Worm (Caenorhabditis elegans): Measurements from ENCODE around the gene otpl-5.
A peak's percentile ranks its signal among the peaks of the same experiment; 100 is the strongest.

Gene otpl-5

DNA sequence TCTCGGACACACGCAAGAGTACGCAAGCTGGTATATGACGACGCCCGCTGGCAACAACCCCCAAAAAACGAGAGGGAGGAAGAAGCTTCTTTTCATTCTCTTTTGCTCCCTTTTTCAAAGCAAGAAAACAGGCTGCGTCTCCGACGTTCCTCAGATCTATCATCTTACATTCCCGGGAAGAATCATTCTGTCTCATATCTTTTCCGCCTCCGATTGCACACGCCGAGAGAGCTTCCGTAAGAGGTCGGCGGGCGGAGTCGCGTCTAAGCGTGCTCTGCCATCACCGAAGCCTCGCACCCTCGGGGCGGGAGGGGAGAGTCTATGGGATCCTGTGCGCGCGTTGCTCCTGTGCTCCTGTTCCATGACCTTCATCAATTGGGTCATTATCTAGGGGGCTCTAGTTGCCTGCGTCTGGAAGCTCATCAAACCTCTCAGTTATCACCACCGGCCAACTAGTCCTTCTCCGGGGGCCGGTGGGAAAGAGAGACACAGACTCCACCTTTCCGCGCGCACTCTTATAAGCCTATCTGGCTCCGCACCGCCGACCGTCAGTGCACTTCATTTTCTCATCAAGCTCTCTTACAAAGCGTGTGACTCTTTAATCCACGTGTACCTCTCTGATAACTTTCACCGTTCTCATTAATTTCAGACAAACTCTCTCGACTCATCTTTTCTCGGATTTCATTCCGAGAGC lies 16.4 kb downstream of the otpl-5 start, which contains the start of the genes slc-17.8 and asns-1:
TSS of gene slc-17.8 (minus strand) at position 51 of the 694 bp plus-strand sequence.
TSS of gene asns-1 (plus strand) at position 644 of the 694 bp plus-strand sequence.
- TF ChIP-seq pbrm-1 (GFP tag; IDR thresholded peaks at IDR 0.05) (no peak), ztf-3 (GFP tag; optimal IDR thresholded peaks at IDR 0.05) (no peak), F10E7.11 (tag; optimal IDR thresholded peaks at IDR 0.05) (no peak), egrh-3 (GFP tag; IDR thresholded peaks at IDR 0.05) (peak; percentile 69; the same call in 1 of the 2 replicates), Y67H2A.10 (GFP tag; conservative IDR thresholded peaks at IDR 0.05) (no peak), zfh-2 (GFP tag; conservative IDR thresholded peaks at IDR 0.05) (peak; percentile 84), die-1 (tag; optimal IDR thresholded peaks at IDR 0.05) (no peak), ztf-22 (GFP tag; optimal IDR thresholded peaks at IDR 0.05) (no peak), F57A8.1 (GFP tag; optimal IDR thresholded peaks at IDR 0.05) (peak; percentile 11), F39B2.1 (GFP tag; IDR thresholded peaks at IDR 0.05) (no peak), fkh-3 (tag; optimal IDR thresholded peaks at IDR 0.05) (no peak), ceh-40 (GFP tag; IDR thresholded peaks at IDR 0.05) (no peak)

DNA sequence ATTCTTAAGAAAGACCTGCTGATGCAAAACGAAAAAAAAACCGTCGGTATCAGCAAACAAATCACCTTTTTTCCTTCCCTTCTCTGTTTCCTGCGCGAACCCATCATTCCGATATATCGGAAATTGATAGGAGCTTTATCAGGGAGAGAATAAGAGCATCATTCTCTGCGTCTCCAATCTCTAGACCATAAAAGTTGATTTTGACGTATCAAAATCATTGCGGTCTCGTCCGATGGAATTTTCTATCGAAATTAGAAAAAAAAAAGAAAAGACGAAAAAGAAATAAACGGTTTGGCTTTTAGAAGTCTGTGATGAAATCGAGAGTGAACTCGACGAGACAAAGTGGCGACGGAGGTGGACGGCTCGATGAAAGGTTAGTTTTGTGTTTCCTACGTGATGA lies 19.7 kb downstream of the otpl-5 start, which contains the start of gene stdh-4:
TSS of gene stdh-4 (plus strand) at position 301 of the 400 bp plus-strand sequence.
- TF ChIP-seq Y56A3A.18 (GFP tag; IDR thresholded peaks at IDR 0.05): no peak
- no peak for TF ChIP-seq aptf-3 (GFP tag; IDR thresholded peaks at IDR 0.05)
- TF ChIP-seq ceh-91 (GFP tag; IDR thresholded peaks at IDR 0.05): no peak

DNA sequence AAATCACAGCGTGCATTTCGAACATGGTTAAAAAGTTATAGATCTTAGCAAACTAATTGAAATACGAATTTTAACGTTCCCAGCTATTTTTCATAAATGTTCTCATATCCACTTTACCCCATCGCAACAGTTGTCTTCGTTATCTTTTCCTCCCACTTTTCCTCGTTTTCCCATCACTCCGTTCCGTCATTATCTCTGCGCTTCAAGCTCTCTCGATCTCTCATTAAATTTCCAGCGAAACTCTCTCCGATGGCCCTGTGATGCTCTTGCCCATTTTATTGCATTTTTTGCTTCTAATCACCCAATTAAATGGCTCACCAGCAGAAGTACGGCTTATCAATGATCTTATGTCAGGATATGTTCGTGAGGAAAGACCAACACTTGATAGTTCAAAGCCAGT lies 23.1 kb downstream of the otpl-5 start, which contains the start of gene acr-15:
TSS of gene acr-15 (plus strand) at position 236 of the 400 bp plus-strand sequence.
- no peak for TF ChIP-seq Y79H2A.3 (GFP tag; conservative IDR thresholded peaks at IDR 0.05)
- no peak for TF ChIP-seq zim-3 (tag; optimal IDR thresholded peaks at IDR 0.05)
- TF ChIP-seq dpl-1 (GFP tag; optimal IDR thresholded peaks at IDR 0.05): no peak
- TF ChIP-seq madf-3 (GFP tag; IDR thresholded peaks at IDR 0.05): 0 out of 2 replicates have a peak, but pooled peaks have one; percentile 44
- no peak for TF ChIP-seq tlf-1 (GFP tag; optimal IDR thresholded peaks at IDR 0.05)

DNA sequence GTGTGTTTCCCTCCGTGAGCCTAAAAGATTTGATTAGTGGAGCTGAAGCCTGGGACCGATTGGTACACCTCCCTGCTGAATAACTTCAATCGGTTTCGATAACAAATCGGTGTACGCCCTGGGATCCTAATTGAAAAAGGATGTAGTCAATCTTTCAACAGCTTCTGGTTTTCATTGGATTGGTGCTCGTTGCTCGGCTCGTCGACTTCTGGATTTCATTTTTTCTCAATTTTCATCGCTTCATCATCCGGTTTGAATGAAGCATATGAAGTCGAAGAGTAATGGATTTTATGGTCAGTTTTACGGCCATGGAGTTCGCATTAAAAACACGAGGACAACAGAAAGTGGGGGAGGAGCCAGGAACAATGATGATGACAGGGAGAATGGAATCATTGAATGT lies 26.6 kb downstream of the otpl-5 start:
- no peak for TF ChIP-seq ets-4 (GFP tag; optimal IDR thresholded peaks at IDR 0.05)
- no peak for TF ChIP-seq madf-3 (GFP tag; IDR thresholded peaks at IDR 0.05)

DNA sequence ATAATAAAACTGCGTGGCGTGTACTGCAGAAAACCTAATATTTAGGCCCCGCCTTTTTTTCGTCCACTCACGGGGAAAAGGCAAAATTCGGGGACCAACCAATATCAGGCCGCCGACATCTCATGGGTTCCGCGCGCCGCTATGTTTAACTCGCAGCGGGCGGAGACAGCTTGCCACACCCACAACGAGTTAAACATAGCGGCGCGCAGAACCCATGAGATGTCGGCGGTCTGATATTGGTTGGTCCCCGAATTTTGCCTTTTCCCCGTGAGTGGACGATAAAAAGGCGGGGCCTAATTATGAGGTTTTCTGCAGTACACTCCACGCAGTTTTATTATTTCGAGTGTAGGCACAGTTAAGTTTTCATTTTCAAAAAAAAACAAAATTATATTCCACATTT lies 29.5 kb downstream of the otpl-5 start:
- TF ChIP-seq snpc-1.1 (tag; optimal IDR thresholded peaks at IDR 0.05; ENCODE audit: insufficient read depth): peak; percentile 35
- TF ChIP-seq snpc-3.4 (tag; optimal IDR thresholded peaks at IDR 0.05): peak; percentile 6
- TF ChIP-seq snpc-4 (GFP tag; optimal IDR thresholded peaks at IDR 0.05): peak; percentile 27
- TF ChIP-seq snpc-4 (tag; optimal IDR thresholded peaks at IDR 0.05): peak in 3 of 4 experiments; percentile 38 to 94 (median 86)

DNA sequence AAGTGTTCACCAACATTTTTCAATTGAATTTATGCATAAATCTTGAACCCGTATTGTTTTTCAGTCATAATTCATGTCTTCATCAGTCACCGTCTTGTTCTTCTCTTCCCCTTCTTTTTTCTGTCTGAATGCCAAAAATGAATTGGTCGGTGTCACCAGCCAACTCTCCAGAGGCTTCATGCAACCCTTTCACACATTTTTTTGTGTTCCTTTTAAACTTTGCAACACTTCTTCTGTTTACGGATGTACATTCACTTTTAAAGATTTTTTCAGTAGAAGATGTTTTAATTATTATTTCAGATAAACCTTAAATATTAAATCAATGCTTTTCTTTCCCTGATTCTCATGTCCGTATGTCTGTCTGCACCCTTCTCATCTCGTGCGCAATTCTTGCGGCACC lies 31.6 kb downstream of the otpl-5 start, which contains the start of gene acr-16:
TSS of gene acr-16 (plus strand) at position 301 of the 400 bp plus-strand sequence.
- TF ChIP-seq sptf-2 (GFP tag; optimal IDR thresholded peaks at IDR 0.05) (no peak), F10E7.11 (tag; optimal IDR thresholded peaks at IDR 0.05) (no peak), madf-3 (GFP tag; IDR thresholded peaks at IDR 0.05) (no peak), F55B11.4 (tag; optimal IDR thresholded peaks at IDR 0.05; ENCODE audit: borderline replicate concordance, insufficient read depth) (no peak), mel-28 (tag; optimal IDR thresholded peaks at IDR 0.05; ENCODE audit: borderline replicate concordance) (no peak), snpc-3.4 (tag; optimal IDR thresholded peaks at IDR 0.05) (no peak), nhr-120 (GFP tag; IDR thresholded peaks at IDR 0.05) (no peak), madf-10 (tag; optimal IDR thresholded peaks at IDR 0.05) (no peak), sdz-38 (tag; optimal IDR thresholded peaks at IDR 0.05) (no peak), cebp-1 (GFP tag; IDR thresholded peaks at IDR 0.05) (no peak), cebp-1 (tag; optimal IDR thresholded peaks at IDR 0.05) (no peak), gei-17 (GFP tag; optimal IDR thresholded peaks at IDR 0.05) (no peak), dox-1 (GFP tag; IDR thresholded peaks at IDR 0.05) (no peak)
